Fruit fly (Drosophila melanogaster): Measurements from ENCODE around the gene noi.

The noi gene

dm6 chr3R:5565623-5566022 is 25.6 kb downstream of the noi start (continued):
- TF ChIP-seq CG1233 (GFP tag; optimal IDR thresholded peaks at IDR 0.05) (peak; percentile 77), Gug (GFP tag; IDR thresholded peaks at IDR 0.05) (peak; percentile 80), h (optimal IDR thresholded peaks at IDR 0.05) (no peak), D (optimal IDR thresholded peaks at IDR 0.05) (no peak), D (GFP tag; optimal IDR thresholded peaks at IDR 0.05) (peak; percentile 72), CG17361 (GFP tag; IDR thresholded peaks at IDR 0.05) (peak; percentile 79), sr (GFP tag; IDR thresholded peaks at IDR 0.05) (peak; percentile 70; the same call in 1 of the 3 replicates), Ada2b (GFP tag; IDR thresholded peaks at IDR 0.05) (peak; percentile 91), CG10431 (GFP tag; optimal IDR thresholded peaks at IDR 0.05) (no peak), CG7839 (tag; optimal IDR thresholded peaks at IDR 0.05) (no peak), ase (GFP tag; IDR thresholded peaks at IDR 0.05) (peak; percentile 90), CG11723 (GFP tag; optimal IDR thresholded peaks at IDR 0.05) (peak; percentile 62), Eip74EF (GFP tag; optimal IDR thresholded peaks at IDR 0.05) (peak in 1 of 2 experiments; percentile 59), H15 (GFP tag; IDR thresholded peaks at IDR 0.05) (peak; percentile 74), CG11093 (GFP tag; IDR thresholded peaks at IDR 0.05) (peak; percentile 49; the same call in 1 of the 3 replicates), CG31365 (tag; optimal IDR thresholded peaks at IDR 0.05) (peak; percentile 51), CG7786 (GFP tag; optimal IDR thresholded peaks at IDR 0.05) (peak; percentile 83), cato (GFP tag; optimal IDR thresholded peaks at IDR 0.05; ENCODE audit: borderline replicate concordance) (no peak), ftz-f1 (GFP tag; optimal IDR thresholded peaks at IDR 0.05) (no peak), Chrac-16 (GFP tag; optimal IDR thresholded peaks at IDR 0.05) (peak; percentile 63), CG8388 (GFP tag; optimal IDR thresholded peaks at IDR 0.05) (peak; percentile 75), CG3407 (GFP tag; optimal IDR thresholded peaks at IDR 0.05) (peak; percentile 68), CG11456 (GFP tag; IDR thresholded peaks at IDR 0.05) (peak; percentile 83), emc (GFP tag; optimal IDR thresholded peaks at IDR 0.05) (peak; percentile 63), Aef1 (GFP tag; IDR thresholded peaks at IDR 0.05) (peak; percentile 86), tin (GFP tag; optimal IDR thresholded peaks at IDR 0.05) (peak; percentile 59), grn (GFP tag; optimal IDR thresholded peaks at IDR 0.05) (peak; percentile 92), Side (GFP tag; optimal IDR thresholded peaks at IDR 0.05) (peak; percentile 71), CG9609 (GFP tag; optimal IDR thresholded peaks at IDR 0.05) (peak; percentile 81), CG15269 (tag; optimal IDR thresholded peaks at IDR 0.05) (peak; percentile 86), HmgD (GFP tag; optimal IDR thresholded peaks at IDR 0.05) (no peak), nau (GFP tag; optimal IDR thresholded peaks at IDR 0.05) (no peak), Sin3A (optimal IDR thresholded peaks at IDR 0.05) (no peak), toy (GFP tag; IDR thresholded peaks at IDR 0.05) (0 out of 2 replicates have a peak, but pooled peaks have one; percentile 49), pfk (GFP tag; optimal IDR thresholded peaks at IDR 0.05) (no peak), NK7.1 (GFP tag; optimal IDR thresholded peaks at IDR 0.05) (peak; percentile 58), maf-S (GFP tag; optimal IDR thresholded peaks at IDR 0.05) (peak; percentile 59), Sry-δ (GFP tag; optimal IDR thresholded peaks at IDR 0.05) (peak; percentile 27), Jarid2 (GFP tag; optimal IDR thresholded peaks at IDR 0.05) (no peak), zfh1 (GFP tag; IDR thresholded peaks at IDR 0.05) (peak; percentile 88), CG15479 (GFP tag; optimal IDR thresholded peaks at IDR 0.05) (no peak), CG8944 (GFP tag; optimal IDR thresholded peaks at IDR 0.05) (peak; percentile 60), Dref (GFP tag; IDR thresholded peaks at IDR 0.05) (no peak), C15 (GFP tag; IDR thresholded peaks at IDR 0.05) (peak; percentile 74; the same call in 2 of the 3 replicates), ssp (GFP tag; IDR thresholded peaks at IDR 0.05) (peak; percentile 59), CG7556 (GFP tag; optimal IDR thresholded peaks at IDR 0.05) (peak; percentile 82), gcm2 (GFP tag; optimal IDR thresholded peaks at IDR 0.05) (peak; percentile 67), crol (GFP tag; IDR thresholded peaks at IDR 0.05) (peak; percentile 39; the same call in 1 of the 2 replicates), CG2116 (GFP tag; optimal IDR thresholded peaks at IDR 0.05) (peak; percentile 9), CG16815 (GFP tag; optimal IDR thresholded peaks at IDR 0.05) (peak; percentile 46), Fer1 (GFP tag; optimal IDR thresholded peaks at IDR 0.05) (peak; percentile 82), en (GFP tag; optimal IDR thresholded peaks at IDR 0.05) (peak; percentile 60), CG9932 (GFP tag; IDR thresholded peaks at IDR 0.05) (peak; percentile 75; the same call in 1 of the 2 replicates)

Measured in whole organism, embryonic.